Fruit fly (Drosophila melanogaster): Measurements from ENCODE around the gene Sgt1.

Sgt1 gene

DNA sequence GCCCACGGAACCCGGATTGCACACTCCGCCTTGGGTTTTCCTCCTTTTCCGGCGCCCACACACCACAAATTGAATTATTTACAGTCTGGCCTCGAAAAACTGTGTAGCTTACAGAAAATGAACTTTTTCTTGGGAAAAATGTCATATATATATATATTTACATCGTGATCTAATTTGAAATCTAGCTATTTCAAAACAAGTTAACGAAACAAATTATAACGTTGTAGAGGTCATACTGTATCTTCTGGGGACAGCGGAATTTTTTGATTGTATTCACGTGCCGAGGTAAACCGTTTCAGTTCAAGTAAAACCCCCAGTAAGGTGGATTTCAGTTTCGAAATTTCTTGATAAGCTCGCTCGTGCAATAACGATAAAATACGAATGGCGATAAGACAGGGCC lies 49.4 kb upstream of the Sgt1 start (continued):
- TF ChIP-seq Blimp-1 (GFP tag; optimal IDR thresholded peaks at IDR 0.05) (no peak), Ets96B (tag; optimal IDR thresholded peaks at IDR 0.05) (no peak), CG6792 (GFP tag; optimal IDR thresholded peaks at IDR 0.05) (peak; percentile 8), CG8632 (GFP tag; optimal IDR thresholded peaks at IDR 0.05) (peak; percentile 57), dsx (GFP tag; optimal IDR thresholded peaks at IDR 0.05; ENCODE audit: poor library complexity, severe bottlenecking) (no peak), Hr38 (GFP tag; optimal IDR thresholded peaks at IDR 0.05) (no peak), ss (GFP tag; optimal IDR thresholded peaks at IDR 0.05) (no peak), CG32006 (GFP tag; optimal IDR thresholded peaks at IDR 0.05) (no peak), Hr39 (GFP tag; optimal IDR thresholded peaks at IDR 0.05) (peak; percentile 59), Eip75B (GFP tag; optimal IDR thresholded peaks at IDR 0.05) (no peak)

DNA sequence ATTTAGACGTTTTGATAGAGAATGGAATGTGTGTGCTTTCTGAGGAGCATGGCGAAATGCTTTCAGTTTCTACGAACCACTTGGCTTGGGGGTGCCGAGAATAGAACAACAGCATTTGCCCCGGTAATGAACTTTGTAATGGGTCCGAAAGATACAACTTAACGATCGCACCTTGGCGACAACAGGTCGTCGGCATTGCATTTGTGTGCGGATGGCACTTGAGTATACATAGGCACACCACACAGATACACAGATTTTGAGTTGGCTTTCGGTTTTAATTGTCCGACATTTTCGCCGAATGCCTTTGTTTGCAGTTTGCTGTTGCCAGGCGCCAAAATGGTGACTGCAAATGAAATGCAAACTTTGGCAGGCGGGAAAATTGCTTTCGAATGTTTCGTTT lies 48.9 kb upstream of the Sgt1 start:
- TF ChIP-seq Sox14 (GFP tag; optimal IDR thresholded peaks at IDR 0.05) (no peak), Ets96B (tag; optimal IDR thresholded peaks at IDR 0.05) (no peak), CG10669 (GFP tag; optimal IDR thresholded peaks at IDR 0.05) (no peak), CG6792 (GFP tag; optimal IDR thresholded peaks at IDR 0.05) (no peak), ss (GFP tag; optimal IDR thresholded peaks at IDR 0.05) (no peak), pdm3 (GFP tag; optimal IDR thresholded peaks at IDR 0.05) (no peak), topi (GFP tag; optimal IDR thresholded peaks at IDR 0.05) (no peak), Gug (GFP tag; IDR thresholded peaks at IDR 0.05) (no peak), dsx (GFP tag; optimal IDR thresholded peaks at IDR 0.05; ENCODE audit: poor library complexity, severe bottlenecking) (no peak), CG7368 (GFP tag; optimal IDR thresholded peaks at IDR 0.05) (no peak), CG31627 (GFP tag; optimal IDR thresholded peaks at IDR 0.05) (no peak), CG3032 (tag; optimal IDR thresholded peaks at IDR 0.05) (no peak), CG6163 (GFP tag; IDR thresholded peaks at IDR 0.05) (no peak), CG16779 (tag; optimal IDR thresholded peaks at IDR 0.05) (no peak), acj6 (GFP tag; optimal IDR thresholded peaks at IDR 0.05) (no peak), Eip75B (GFP tag; optimal IDR thresholded peaks at IDR 0.05) (no peak), CG32006 (GFP tag; optimal IDR thresholded peaks at IDR 0.05) (no peak)

DNA sequence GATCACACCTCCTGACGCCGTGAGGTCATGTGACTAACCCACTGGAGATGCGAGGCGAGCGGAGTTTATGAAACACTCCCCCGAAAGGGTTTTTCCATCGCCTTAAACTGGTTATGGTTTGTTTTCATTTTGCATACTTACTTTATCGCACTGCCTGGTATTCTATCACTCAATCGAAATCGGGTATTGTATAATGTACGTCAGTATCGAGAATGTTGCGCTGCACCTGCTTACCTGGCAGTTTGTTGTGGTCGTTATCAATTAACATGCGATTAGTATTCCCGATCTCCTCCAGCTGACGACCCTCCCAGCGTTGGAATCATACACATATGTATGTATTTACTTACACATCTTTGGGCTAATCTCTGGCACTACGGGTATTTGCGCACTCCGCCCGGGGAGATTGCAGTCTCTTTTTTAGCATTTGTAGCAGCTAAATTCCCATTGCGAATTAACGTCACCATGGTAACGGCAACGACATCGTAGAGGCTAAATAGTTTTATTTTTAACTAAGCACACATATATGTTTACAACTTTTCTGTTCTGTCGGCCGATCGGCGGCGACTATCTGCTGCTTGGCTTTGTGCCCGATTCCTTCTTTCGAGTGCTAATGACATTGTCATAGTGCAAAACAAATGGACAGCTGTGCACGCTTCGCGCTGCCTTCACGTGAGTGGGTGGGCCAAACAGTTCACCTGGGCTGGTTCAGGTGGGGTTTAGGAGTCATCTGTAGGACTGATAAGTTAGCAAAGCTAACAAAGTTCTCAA lies 48.1 kb upstream of the Sgt1 start:
- peak; percentile 45 for TF ChIP-seq fkh (GFP tag; optimal IDR thresholded peaks at IDR 0.05)
- no peak for TF ChIP-seq CG3032 (tag; optimal IDR thresholded peaks at IDR 0.05)
- TF ChIP-seq Eip78C (GFP tag) = peak; percentile 43
- no peak for TF ChIP-seq CG34406 (GFP tag; optimal IDR thresholded peaks at IDR 0.05)
- TF ChIP-seq vri (GFP tag; optimal IDR thresholded peaks at IDR 0.05) = peak; percentile 90
- TF ChIP-seq net (GFP tag; optimal IDR thresholded peaks at IDR 0.05) = peak; percentile 51

DNA sequence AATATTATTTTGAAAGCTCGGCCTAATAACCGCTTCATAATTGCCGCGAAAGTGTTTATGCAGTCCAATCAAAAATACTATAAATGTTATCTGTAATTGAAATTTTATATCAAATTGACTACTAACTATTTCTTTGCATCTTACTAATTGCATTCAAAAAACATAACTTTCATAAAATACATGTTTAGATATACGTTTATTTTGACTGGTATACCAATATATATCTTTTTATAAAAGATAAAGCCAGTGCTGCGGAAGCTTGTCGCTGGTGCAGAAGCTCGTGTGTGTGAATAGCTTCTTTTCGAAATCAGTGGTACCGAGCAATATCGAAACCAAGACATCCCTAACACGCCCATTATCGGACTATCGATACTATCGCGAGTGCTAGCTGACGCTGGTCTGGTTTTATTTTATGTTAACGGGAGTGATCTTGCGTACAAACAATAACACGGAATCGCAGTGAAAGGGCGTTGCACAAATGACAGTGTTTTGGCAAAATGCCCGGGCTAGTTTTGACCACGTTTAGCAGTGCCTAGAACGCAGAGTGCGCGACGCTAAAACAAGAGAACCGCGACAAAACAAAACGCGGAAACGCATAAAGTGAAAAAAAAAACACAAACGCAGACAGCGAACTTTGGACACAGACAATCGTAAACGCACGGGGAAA lies 44.5 kb upstream of the Sgt1 start, which contains the start of gene Atg13:
Gene Atg13, plus strand, starts transcription at position 367 of the 667 bp plus-strand sequence.
- TF ChIP-seq CG11294 (GFP tag; IDR thresholded peaks at IDR 0.05) = no peak
- TF ChIP-seq svp (GFP tag) = no peak
- no peak for TF ChIP-seq CG34406 (GFP tag; optimal IDR thresholded peaks at IDR 0.05)
- peak; percentile 78 for TF ChIP-seq CG15336 (GFP tag; IDR thresholded peaks at IDR 0.05)
- no peak for TF ChIP-seq dac (GFP tag; optimal IDR thresholded peaks at IDR 0.05)
- peak; percentile 46 for TF ChIP-seq Ets96B (tag; optimal IDR thresholded peaks at IDR 0.05)
- TF ChIP-seq net (GFP tag; optimal IDR thresholded peaks at IDR 0.05) = no peak
- no peak for TF ChIP-seq CG16779 (tag; optimal IDR thresholded peaks at IDR 0.05)
- TF ChIP-seq Gug (GFP tag; IDR thresholded peaks at IDR 0.05) = 0 out of 2 replicates have a peak, but pooled peaks have one; percentile 36
- no peak for TF ChIP-seq acj6 (GFP tag; optimal IDR thresholded peaks at IDR 0.05)
- TF ChIP-seq CG10669 (GFP tag; optimal IDR thresholded peaks at IDR 0.05) = no peak
- TF ChIP-seq topi (GFP tag; optimal IDR thresholded peaks at IDR 0.05) = no peak
- peak; percentile 78 for TF ChIP-seq Sox14 (GFP tag; optimal IDR thresholded peaks at IDR 0.05)
- TF ChIP-seq CG1621 (tag; optimal IDR thresholded peaks at IDR 0.05) = peak; percentile 72
- TF ChIP-seq Hr4 (GFP tag; optimal IDR thresholded peaks at IDR 0.05) = no peak
- TF ChIP-seq Eip75B (GFP tag; optimal IDR thresholded peaks at IDR 0.05) = no peak
- no peak for TF ChIP-seq CG10631 (GFP tag; optimal IDR thresholded peaks at IDR 0.05)
- peak; percentile 88 for TF ChIP-seq CG9139 (GFP tag; optimal IDR thresholded peaks at IDR 0.05)
- peak; percentile 86 for TF ChIP-seq CG6854 (GFP tag; optimal IDR thresholded peaks at IDR 0.05)
- no peak for TF ChIP-seq CG32006 (GFP tag; optimal IDR thresholded peaks at IDR 0.05)
- peak; percentile 33 for TF ChIP-seq CG31627 (GFP tag; optimal IDR thresholded peaks at IDR 0.05)
- no peak for TF ChIP-seq fd85E (GFP tag; optimal IDR thresholded peaks at IDR 0.05)
- TF ChIP-seq CG6163 (GFP tag; IDR thresholded peaks at IDR 0.05) = peak; percentile 72
- peak; percentile 17 to 41 for TF ChIP-seq salr (GFP tag; optimal IDR thresholded peaks at IDR 0.05)
- TF ChIP-seq CG11902 (GFP tag; optimal IDR thresholded peaks at IDR 0.05) = no peak
- peak; percentile 64 for TF ChIP-seq Eip78C (GFP tag)
- no peak for TF ChIP-seq spab (GFP tag; optimal IDR thresholded peaks at IDR 0.05)
- no peak for TF ChIP-seq achi (GFP tag; optimal IDR thresholded peaks at IDR 0.05)
- peak; percentile 32 for TF ChIP-seq esn (GFP tag; optimal IDR thresholded peaks at IDR 0.05)
